Fruit fly (Drosophila melanogaster) whole organism, embryonic: Measurements from ENCODE around the gene Glyat.

ENCODE experiments used
- Abd-B ChIP-seq: fragments of 200-800 bp; sonication (Bioruptor generic); optimal IDR thresholded peaks from 2 replicates; lab custom pipeline; 2018; ENCODE audit warnings: missing biosample characterization, mild to moderate bottlenecking, missing genetic modification characterization, moderate library complexity
- Ada2b ChIP-seq: fragments of 200-800 bp; sonication (Bioruptor generic); IDR thresholded peaks from 2 replicates; pipeline ENCODE4 v1.3.6; 2022; ENCODE audit warnings: missing biosample characterization, missing genetic modification characterization
- BtbVII ChIP-seq: fragments of 200-800 bp; sonication (Bioruptor generic); optimal IDR thresholded peaks from 3 replicates; lab custom pipeline; 2017; ENCODE audit warnings: missing biosample characterization, mild to moderate bottlenecking, missing genetic modification characterization
- Bteb2 ChIP-seq: fragments of 200-800 bp; sonication (Bioruptor generic); optimal IDR thresholded peaks from 2 replicates; lab custom pipeline; 2016; ENCODE audit warnings: missing biosample characterization, missing genetic modification characterization
- CG10321 ChIP-seq: fragments of 200-800 bp; sonication (Bioruptor generic); IDR thresholded peaks from 2 replicates; pipeline ENCODE4 v1.3.6; 2022; ENCODE audit warnings: missing biosample characterization, missing genetic modification characterization
- CG10543 ChIP-seq: fragments of 200-800 bp; sonication (Bioruptor generic); optimal IDR thresholded peaks from 3 replicates; lab custom pipeline; 2017; ENCODE audit warnings: missing biosample characterization, mild to moderate bottlenecking, missing genetic modification characterization, moderate library complexity
- CG11560 ChIP-seq: fragments of 200-800 bp; sonication (Bioruptor generic); IDR thresholded peaks from 3 replicates; pipeline ENCODE4 v1.3.6; 2022; ENCODE audit warnings: missing biosample characterization, missing genetic modification characterization
- CG12744 ChIP-seq: fragments of 200-800 bp; sonication (Bioruptor generic); optimal IDR thresholded peaks from 2 replicates; lab custom pipeline; 2016; ENCODE audit warnings: missing biosample characterization, missing genetic modification characterization
- CG12769 ChIP-seq: fragments of 200-800 bp; sonication (Bioruptor generic); optimal IDR thresholded peaks from 2 replicates; lab custom pipeline; 2019; ENCODE audit warnings: missing biosample characterization, mild to moderate bottlenecking, missing genetic modification characterization, moderate library complexity
- CG14860 ChIP-seq: fragments of 200-800 bp; sonication (Bioruptor generic); IDR thresholded peaks from 3 replicates; pipeline ENCODE4 v1.3.6; 2022; ENCODE audit warnings: missing biosample characterization, missing genetic modification characterization; ENCODE audit not compliant: partially characterized antibody
- CG15479 ChIP-seq: fragments of 200-800 bp; sonication (Bioruptor generic); optimal IDR thresholded peaks from 3 replicates; lab custom pipeline; 2019; ENCODE audit warnings: missing biosample characterization, mild to moderate bottlenecking, missing genetic modification characterization, moderate library complexity
- CG15696 ChIP-seq: fragments of 200-800 bp; sonication (Bioruptor generic); optimal IDR thresholded peaks from 2 replicates; lab custom pipeline; 2019; ENCODE audit warnings: missing biosample characterization, mild to moderate bottlenecking, missing genetic modification characterization, moderate library complexity
- CG1603 ChIP-seq: fragments of 200-800 bp; sonication (Bioruptor generic); optimal IDR thresholded peaks from 2 replicates; lab custom pipeline; 2019; ENCODE audit warnings: missing biosample characterization, mild to moderate bottlenecking, missing genetic modification characterization, moderate library complexity
- CG1647 ChIP-seq: fragments of 200-800 bp; sonication (Bioruptor generic); optimal IDR thresholded peaks from 3 replicates; lab custom pipeline; 2016; ENCODE audit warnings: missing biosample characterization, missing genetic modification characterization
- CG17328 ChIP-seq: fragments of 200-800 bp; sonication (Bioruptor generic); IDR thresholded peaks from 2 replicates; pipeline ENCODE4 v1.3.6; 2022; ENCODE audit warnings: missing biosample characterization, missing genetic modification characterization
- CG17612 ChIP-seq: fragments of 200-800 bp; sonication (Bioruptor generic); IDR thresholded peaks from 2 replicates; pipeline ENCODE4 v1.3.6; 2022; ENCODE audit warnings: missing biosample characterization, missing genetic modification characterization
- CG2875 ChIP-seq: fragments of 200-800 bp; sonication (Bioruptor generic); optimal IDR thresholded peaks from 2 replicates; lab custom pipeline; 2017; ENCODE audit warnings: missing biosample characterization, mild to moderate bottlenecking, missing genetic modification characterization, missing genetic modification reagents
- CG32772 ChIP-seq: fragments of 200-800 bp; sonication (Bioruptor generic); IDR thresholded peaks from 2 replicates; pipeline ENCODE4 v1.3.6; 2022; ENCODE audit warnings: missing biosample characterization, missing genetic modification characterization
- CG33557 ChIP-seq: fragments of 200-800 bp; sonication (Bioruptor generic); optimal IDR thresholded peaks from 2 replicates; lab custom pipeline; 2019; ENCODE audit warnings: missing biosample characterization, mild to moderate bottlenecking, missing genetic modification characterization, moderate library complexity
- CG3847 ChIP-seq: fragments of 200-800 bp; sonication (Bioruptor generic); IDR thresholded peaks from 2 replicates; pipeline ENCODE4 v1.3.6; 2022; ENCODE audit warnings: missing biosample characterization, missing genetic modification characterization
- CG6175 ChIP-seq: fragments of 200-800 bp; sonication (Bioruptor generic); IDR thresholded peaks from 3 replicates; pipeline ENCODE4 v1.3.6; 2022; ENCODE audit warnings: missing biosample characterization, missing genetic modification characterization
- CG6254 ChIP-seq: fragments of 200-800 bp; sonication (Bioruptor generic); optimal IDR thresholded peaks from 3 replicates; lab custom pipeline; 2017; ENCODE audit warnings: mild to moderate bottlenecking, missing biosample characterization, missing genetic modification reagents, missing genetic modification characterization
- CG8765 ChIP-seq: fragments of 200-800 bp; sonication (Bioruptor generic); IDR thresholded peaks from 2 replicates; pipeline ENCODE4 v1.3.6; 2022; ENCODE audit warnings: missing biosample characterization, missing genetic modification characterization
- CG9215 ChIP-seq: fragments of 200-800 bp; sonication (Bioruptor generic); IDR thresholded peaks from 2 replicates; pipeline ENCODE4 v1.3.6; 2022; ENCODE audit warnings: missing biosample characterization, missing genetic modification characterization
- CHES-1-like ChIP-seq: fragments of 200-800 bp; sonication (Bioruptor generic); optimal IDR thresholded peaks from 2 replicates; lab custom pipeline; 2016; ENCODE audit warnings: missing biosample characterization, missing genetic modification characterization
- D ChIP-seq, 2 experiments: fragments of 200-800 bp in 1 of 2; fragments of >200 bp in 1 of 2; sonication (Bioruptor generic) in 1 of 2; optimal IDR thresholded peaks; 2 replicates in 1 of 2; 3 replicates in 1 of 2; lab custom pipeline; 2017; ENCODE audit warnings: mild to moderate bottlenecking in 1 of 2, missing biosample characterization in 1 of 2, missing genetic modification characterization in 1 of 2, missing genetic modification reagents in 1 of 2
- D19B ChIP-seq: fragments of 200-800 bp; sonication (Bioruptor generic); optimal IDR thresholded peaks from 2 replicates; lab custom pipeline; 2017; ENCODE audit warnings: missing biosample characterization, mild to moderate bottlenecking, missing genetic modification characterization
- Dbx ChIP-seq: fragments of 200-800 bp; sonication (Bioruptor generic); IDR thresholded peaks from 3 replicates; pipeline ENCODE4 v1.3.6; 2022; ENCODE audit warnings: missing biosample characterization, missing genetic modification characterization
- Gsc ChIP-seq: fragments of 200-800 bp; sonication (Bioruptor generic); IDR thresholded peaks from 2 replicates; pipeline ENCODE4 v1.3.6; 2022; ENCODE audit warnings: missing biosample characterization, missing genetic modification characterization
- HHEX ChIP-seq: fragments of 200-800 bp; sonication (Bioruptor generic); optimal IDR thresholded peaks from 3 replicates; lab custom pipeline; 2017; ENCODE audit warnings: missing biosample characterization, mild to moderate bottlenecking, missing genetic modification characterization, missing genetic modification reagents
- Hand ChIP-seq: fragments of 200-800 bp; sonication (Bioruptor generic); optimal IDR thresholded peaks from 2 replicates; lab custom pipeline; 2017; ENCODE audit warnings: mild to moderate bottlenecking, missing biosample characterization, missing genetic modification reagents, missing genetic modification characterization
- HmgD ChIP-seq: fragments of 200-800 bp; sonication (Bioruptor generic); optimal IDR thresholded peaks from 3 replicates; lab custom pipeline; 2016; ENCODE audit warnings: missing biosample characterization, missing genetic modification characterization
- Max ChIP-seq: fragments of 200-800 bp; sonication (Bioruptor generic); optimal IDR thresholded peaks from 2 replicates; lab custom pipeline; 2016; ENCODE audit warnings: missing biosample characterization, mild to moderate bottlenecking, missing genetic modification characterization
- Med ChIP-seq: fragments of 200-800 bp; sonication (Bioruptor generic); peaks from one replicate; lab custom pipeline; 2016; ENCODE audit warnings: missing biosample characterization, missing genetic modification characterization, mild to moderate bottlenecking, inconsistent platforms, moderate library complexity
- PHDP ChIP-seq: fragments of 200-800 bp; sonication (Bioruptor generic); optimal IDR thresholded peaks from 3 replicates; lab custom pipeline; 2018; ENCODE audit warnings: missing biosample characterization, mild to moderate bottlenecking, missing genetic modification characterization, moderate library complexity
- Pdp1 ChIP-seq, 2 experiments: fragments of 200-800 bp; sonication (Bioruptor generic); optimal IDR thresholded peaks; 3 replicates each; lab custom pipeline; 2016; ENCODE audit warnings: missing biosample characterization in 2 of 2, missing genetic modification characterization in 2 of 2, mild to moderate bottlenecking in 1 of 2, moderate library complexity in 1 of 2
- Ptx1 ChIP-seq: fragments of 200-800 bp; sonication (Bioruptor generic); IDR thresholded peaks from 2 replicates; pipeline ENCODE4 v1.3.6; 2022; ENCODE audit warnings: missing biosample characterization, missing genetic modification characterization
- Sox102F ChIP-seq: fragments of 200-800 bp; sonication (Bioruptor generic); optimal IDR thresholded peaks from 2 replicates; lab custom pipeline; 2018; ENCODE audit warnings: missing biosample characterization, mild to moderate bottlenecking, missing genetic modification characterization, moderate library complexity
- dan ChIP-seq: fragments of 200-800 bp; sonication (Bioruptor generic); IDR thresholded peaks from 2 replicates; pipeline ENCODE4 v1.3.6; 2022; ENCODE audit warnings: missing biosample characterization, missing genetic modification characterization
- danr ChIP-seq: fragments of 200-800 bp; sonication (Bioruptor generic); IDR thresholded peaks from 2 replicates; pipeline ENCODE4 v1.3.6; 2022; ENCODE audit warnings: missing biosample characterization, missing genetic modification characterization
- dysf ChIP-seq: fragments of 200-800 bp; sonication (Bioruptor generic); IDR thresholded peaks from 3 replicates; pipeline ENCODE4 v1.3.6; 2022; ENCODE audit warnings: missing biosample characterization, missing genetic modification characterization
- en ChIP-seq: fragments of 200-800 bp; sonication (Bioruptor generic); optimal IDR thresholded peaks from 2 replicates; lab custom pipeline; 2016; ENCODE audit warnings: missing biosample characterization, missing genetic modification characterization
- fru ChIP-seq: fragments of >200 bp; optimal IDR thresholded peaks from 2 replicates; lab custom pipeline; 2017
- gce ChIP-seq: fragments of 200-800 bp; sonication (Bioruptor generic); IDR thresholded peaks from 3 replicates; pipeline ENCODE4 v1.3.6; 2022; ENCODE audit warnings: missing biosample characterization, missing genetic modification characterization
- hth ChIP-seq: fragments of >200 bp; optimal IDR thresholded peaks from 2 replicates; lab custom pipeline; 2017; ENCODE audit warnings: inconsistent platforms
- kni ChIP-seq: fragments of 200-800 bp; sonication (Bioruptor generic); optimal IDR thresholded peaks from 3 replicates; lab custom pipeline; 2017; ENCODE audit warnings: mild to moderate bottlenecking, missing biosample characterization, missing genetic modification reagents, missing genetic modification characterization
- lab ChIP-seq: fragments of 200-800 bp; sonication (Bioruptor generic); optimal IDR thresholded peaks from 3 replicates; lab custom pipeline; 2017; ENCODE audit warnings: missing biosample characterization, missing genetic modification characterization, mild to moderate bottlenecking, moderate library complexity, missing genetic modification reagents
- org-1 ChIP-seq: fragments of 200-800 bp; sonication (Bioruptor generic); optimal IDR thresholded peaks from 2 replicates; lab custom pipeline; 2017; ENCODE audit warnings: missing biosample characterization, missing genetic modification characterization
- run ChIP-seq: fragments of 200-800 bp; sonication (Bioruptor generic); optimal IDR thresholded peaks from 3 replicates; lab custom pipeline; 2018; ENCODE audit warnings: missing biosample characterization, mild to moderate bottlenecking, missing genetic modification characterization
- sim ChIP-seq: fragments of 200-800 bp; sonication (Bioruptor generic); IDR thresholded peaks from 2 replicates; pipeline ENCODE4 v1.3.6; 2022; ENCODE audit warnings: missing biosample characterization, missing genetic modification characterization
- stwl ChIP-seq: fragments of 200-800 bp; sonication (Bioruptor generic); optimal IDR thresholded peaks from 3 replicates; lab custom pipeline; 2018; ENCODE audit warnings: missing biosample characterization, mild to moderate bottlenecking, missing genetic modification characterization, moderate library complexity

Glyat gene

dm6 chr2L:8034734-8035133 is 24.3 kb upstream of the Glyat start (continued):
- TF ChIP-seq HmgD (GFP tag; lab: Kevin White, UChicago) (no peak), CG6175 (GFP tag; lab: Robert Waterston, UW) (no peak), Ada2b (GFP tag; lab: Robert Waterston, UW) (peak; percentile 61), lab (peak; percentile 83), CG14860 (GFP tag; lab: Robert Waterston, UW) (no peak), org-1 (GFP tag; lab: Kevin White, UChicago) (peak; percentile 49), Abd-B (peak; percentile 11), Med (peak; percentile 89), stwl (no peak), BtbVII (peak; percentile 27), CHES-1-like (GFP tag; lab: Kevin White, UChicago) (no peak), Dbx (GFP tag; lab: Robert Waterston, UW) (peak; percentile 46; the same call in 1 of the 3 replicates), dysf (GFP tag; lab: Robert Waterston, UW) (peak; percentile 74), CG2875 (GFP tag; lab: Kevin White, UChicago) (peak; percentile 31), danr (GFP tag; lab: Robert Waterston, UW) (peak; percentile 67), Hand (GFP tag; lab: Kevin White, UChicago) (peak; percentile 38), CG9215 (GFP tag; lab: Robert Waterston, UW) (peak; percentile 49), CG1647 (peak; percentile 28), CG3847 (GFP tag; lab: Robert Waterston, UW) (peak; percentile 43), D (optimal IDR thresholded peaks at IDR 0.05; lab: Kevin White, UChicago) (no peak), D (GFP tag; optimal IDR thresholded peaks at IDR 0.05; lab: Kevin White, UChicago) (peak; percentile 25), CG10543 (no peak), PHDP (tag; lab: Kevin White, UChicago) (peak; percentile 72), Max (GFP tag; lab: Kevin White, UChicago) (peak; percentile 24), Pdp1 (GFP tag; optimal IDR thresholded peaks at IDR 0.05; lab: Kevin White, UChicago) (peak; percentile 36 to 39), Ptx1 (GFP tag; lab: Robert Waterston, UW) (peak; percentile 72), CG32772 (peak; percentile 52; the same call in 1 of the 2 replicates), gce (GFP tag; lab: Robert Waterston, UW) (0 out of 3 replicates have a peak, but pooled peaks have one; percentile 36), fru (lab: Kevin White, UChicago) (no peak), CG6254 (GFP tag; lab: Kevin White, UChicago) (peak; percentile 45), CG15479 (no peak), dan (GFP tag; lab: Robert Waterston, UW) (no peak), CG8765 (GFP tag; lab: Robert Waterston, UW) (no peak), Gsc (GFP tag; lab: Robert Waterston, UW) (no peak), run (tag; lab: Kevin White, UChicago) (peak; percentile 39), kni (GFP tag; lab: Kevin White, UChicago) (no peak), Bteb2 (GFP tag; lab: Kevin White, UChicago) (peak; percentile 48), Sox102F (GFP tag; lab: Kevin White, UChicago) (peak; percentile 74), CG11560 (0 out of 3 replicates have a peak, but pooled peaks have one; percentile 19), CG17612 (peak; percentile 48; the same call in 1 of the 2 replicates), CG17328 (GFP tag; lab: Robert Waterston, UW) (peak; percentile 61), CG33557 (GFP tag; lab: Kevin White, UChicago) (no peak), CG15696 (peak; percentile 36), D19B (peak; percentile 34), en (GFP tag; lab: Kevin White, UChicago) (no peak), CG10321 (GFP tag; lab: Robert Waterston, UW) (no peak), sim (GFP tag; lab: Robert Waterston, UW) (no peak), HHEX (GFP tag; lab: Kevin White, UChicago) (peak; percentile 54), CG1603 (tag; lab: Kevin White, UChicago) (peak; percentile 71), CG12769 (tag; lab: Kevin White, UChicago) (peak; percentile 70), hth (no peak), CG12744 (peak; percentile 7)
